Fruit fly (Drosophila melanogaster): Measurements from ENCODE around the gene Septin4.

DNA sequence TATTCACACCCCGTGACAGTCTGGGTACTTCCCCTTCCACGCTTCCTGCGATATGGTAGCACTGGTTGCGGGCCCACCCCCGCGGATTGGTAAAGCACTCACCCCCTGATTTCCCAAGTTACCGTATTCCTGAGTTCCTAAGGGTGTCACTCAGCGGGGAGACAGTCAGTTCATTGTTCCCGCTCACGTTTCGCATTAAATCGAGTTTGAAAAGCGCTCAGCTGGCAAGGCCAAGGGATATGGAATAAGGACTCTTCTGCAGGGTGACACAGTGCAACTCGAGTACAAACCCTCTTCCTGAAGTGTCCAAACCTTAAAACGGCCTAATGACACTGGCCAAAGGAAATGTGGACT is 6.9 kb downstream of the Septin4 start:
- no peak for TF ChIP-seq CG10979 (tag; optimal IDR thresholded peaks at IDR 0.05)
- TF ChIP-seq Tbp (GFP tag; optimal IDR thresholded peaks at IDR 0.05), result no peak
- no peak for TF ChIP-seq fd3F (GFP tag; optimal IDR thresholded peaks at IDR 0.05)
- TF ChIP-seq CG17802 (tag; optimal IDR thresholded peaks at IDR 0.05), result no peak
- TF ChIP-seq CG13424 (tag; optimal IDR thresholded peaks at IDR 0.05), result no peak
- TF ChIP-seq cato (GFP tag; optimal IDR thresholded peaks at IDR 0.05; ENCODE audit: borderline replicate concordance), result no peak
- no peak for TF ChIP-seq CG3407 (GFP tag; optimal IDR thresholded peaks at IDR 0.05)
- no peak for TF ChIP-seq disco-r (GFP tag; optimal IDR thresholded peaks at IDR 0.05)
- no peak for TF ChIP-seq sim (GFP tag; IDR thresholded peaks at IDR 0.05)
- TF ChIP-seq mld (GFP tag; IDR thresholded peaks at IDR 0.05; ENCODE audit: partially characterized antibody), result no peak
- TF ChIP-seq pan (optimal IDR thresholded peaks at IDR 0.05), result no peak
- no peak for TF ChIP-seq pan (GFP tag; optimal IDR thresholded peaks at IDR 0.05 in 1 of 2, IDR thresholded peaks at IDR 0.05 in 1 of 2)
- TF ChIP-seq CG10543 (GFP tag; optimal IDR thresholded peaks at IDR 0.05), result no peak

Measured in whole organism, embryonic.